Fruit fly (Drosophila melanogaster) whole organism, embryonic: ENCODE results near the gene CG46387.
A peak's percentile ranks its signal among the peaks of the same experiment; 100 is the strongest.

Experiments used
- B-H1 ChIP-seq: fragments of 200-800 bp; sonication (Bioruptor generic); IDR thresholded peaks from 3 replicates; pipeline ENCODE4 v1.3.6; 2022; ENCODE audit warnings: missing biosample characterization, missing genetic modification characterization
- CG10267 ChIP-seq: fragments of 200-800 bp; sonication (Bioruptor generic); optimal IDR thresholded peaks from 2 replicates; lab custom pipeline; 2018; ENCODE audit warnings: missing biosample characterization, mild to moderate bottlenecking, missing genetic modification characterization, moderate library complexity
- CG11085 ChIP-seq: fragments of 200-800 bp; sonication (Bioruptor generic); IDR thresholded peaks from 2 replicates; pipeline ENCODE4 v1.3.6; 2022; ENCODE audit warnings: missing biosample characterization, missing genetic modification characterization
- CG11695 ChIP-seq: fragments of 200-800 bp; sonication (Bioruptor generic); IDR thresholded peaks from 3 replicates; pipeline ENCODE4 v1.3.6; 2022; ENCODE audit warnings: missing biosample characterization, missing genetic modification characterization
- CG1233 ChIP-seq: fragments of 200-800 bp; sonication (Bioruptor generic); optimal IDR thresholded peaks from 4 replicates; lab custom pipeline; 2018; ENCODE audit warnings: missing biosample characterization, mild to moderate bottlenecking, missing genetic modification characterization
- CG14860 ChIP-seq: fragments of 200-800 bp; sonication (Bioruptor generic); IDR thresholded peaks from 3 replicates; pipeline ENCODE4 v1.3.6; 2022; ENCODE audit warnings: missing biosample characterization, missing genetic modification characterization; ENCODE audit not compliant: partially characterized antibody
- CG15073 ChIP-seq: fragments of 200-800 bp; sonication (Bioruptor generic); optimal IDR thresholded peaks from 2 replicates; lab custom pipeline; 2016; ENCODE audit warnings: missing biosample characterization, missing genetic modification characterization
- CG17361 ChIP-seq: fragments of 200-800 bp; sonication (Bioruptor generic); IDR thresholded peaks from 3 replicates; pipeline ENCODE4 v1.3.6; 2022; ENCODE audit warnings: missing biosample characterization, missing genetic modification characterization
- CG1792 ChIP-seq: fragments of 200-800 bp; sonication (Bioruptor generic); optimal IDR thresholded peaks from 2 replicates; lab custom pipeline; 2016; ENCODE audit warnings: missing biosample characterization, missing genetic modification characterization
- CG18599 ChIP-seq: fragments of 200-800 bp; sonication (Bioruptor generic); optimal IDR thresholded peaks from 3 replicates; lab custom pipeline; 2017; ENCODE audit warnings: missing biosample characterization, missing genetic modification characterization, mild to moderate bottlenecking, moderate library complexity, missing genetic modification reagents
- CG2116 ChIP-seq: fragments of 200-800 bp; sonication (Bioruptor generic); optimal IDR thresholded peaks from 3 replicates; lab custom pipeline; 2018; ENCODE audit warnings: missing biosample characterization, mild to moderate bottlenecking, missing genetic modification characterization
- CG2712 ChIP-seq: fragments of 200-800 bp; optimal IDR thresholded peaks from 3 replicates; lab custom pipeline; 2019; ENCODE audit warnings: missing biosample characterization, mild to moderate bottlenecking, missing genetic modification characterization, moderate library complexity
- CG31388 ChIP-seq: fragments of 200-800 bp; sonication (Bioruptor generic); optimal IDR thresholded peaks from 2 replicates; lab custom pipeline; 2016; ENCODE audit warnings: missing biosample characterization, missing genetic modification characterization
- CG4617 ChIP-seq: fragments of 200-800 bp; sonication (Bioruptor generic); optimal IDR thresholded peaks from 3 replicates; lab custom pipeline; 2016; ENCODE audit warnings: missing biosample characterization, missing genetic modification characterization, borderline replicate concordance
- CG6654 ChIP-seq: fragments of 200-800 bp; sonication (Bioruptor generic); optimal IDR thresholded peaks from 2 replicates; lab custom pipeline; 2017; ENCODE audit warnings: missing biosample characterization, mild to moderate bottlenecking, missing genetic modification characterization
- CG8281 ChIP-seq: fragments of 200-800 bp; sonication (Bioruptor generic); optimal IDR thresholded peaks from 2 replicates; lab custom pipeline; 2018; ENCODE audit warnings: missing biosample characterization, mild to moderate bottlenecking, missing genetic modification characterization, moderate library complexity
- D ChIP-seq, 2 experiments: fragments of 200-800 bp in 1 of 2; fragments of >200 bp in 1 of 2; sonication (Bioruptor generic) in 1 of 2; optimal IDR thresholded peaks; 2 replicates in 1 of 2; 3 replicates in 1 of 2; lab custom pipeline; 2017; ENCODE audit warnings: mild to moderate bottlenecking in 1 of 2, missing biosample characterization in 1 of 2, missing genetic modification characterization in 1 of 2, missing genetic modification reagents in 1 of 2
- Dbx ChIP-seq: fragments of 200-800 bp; sonication (Bioruptor generic); IDR thresholded peaks from 3 replicates; pipeline ENCODE4 v1.3.6; 2022; ENCODE audit warnings: missing biosample characterization, missing genetic modification characterization
- Dek ChIP-seq: fragments of 200-800 bp; sonication (Bioruptor generic); optimal IDR thresholded peaks from 3 replicates; lab custom pipeline; 2019; ENCODE audit warnings: missing biosample characterization, mild to moderate bottlenecking, missing genetic modification characterization, moderate library complexity
- E2f1 ChIP-seq: fragments of 200-800 bp; sonication (Bioruptor generic); IDR thresholded peaks from 2 replicates; pipeline ENCODE4 v1.3.6; 2022; ENCODE audit warnings: missing biosample characterization, missing genetic modification characterization
- Eip74EF ChIP-seq, 2 experiments: fragments of 200-800 bp in 1 of 2; fragments of >200 bp in 1 of 2; sonication (Bioruptor generic) in 1 of 2; optimal IDR thresholded peaks; 2 replicates each; lab custom pipeline; 2017 to 2019; ENCODE audit warnings: missing biosample characterization in 2 of 2, missing genetic modification characterization in 2 of 2, mild to moderate bottlenecking in 1 of 2, moderate library complexity in 1 of 2
- HHEX ChIP-seq: fragments of 200-800 bp; sonication (Bioruptor generic); optimal IDR thresholded peaks from 3 replicates; lab custom pipeline; 2017; ENCODE audit warnings: missing biosample characterization, mild to moderate bottlenecking, missing genetic modification characterization, missing genetic modification reagents
- HLH3B ChIP-seq: fragments of 200-800 bp; sonication (Bioruptor generic); IDR thresholded peaks from 2 replicates; pipeline ENCODE4 v1.3.6; 2022; ENCODE audit warnings: missing biosample characterization, missing genetic modification characterization
- Hmx ChIP-seq: fragments of 200-800 bp; sonication (Bioruptor generic); optimal IDR thresholded peaks from 2 replicates; lab custom pipeline; 2016; ENCODE audit warnings: missing biosample characterization, missing genetic modification characterization
- Jarid2 ChIP-seq: fragments of 200-800 bp; sonication (Bioruptor generic); optimal IDR thresholded peaks from 3 replicates; lab custom pipeline; 2017; ENCODE audit warnings: mild to moderate bottlenecking, missing biosample characterization, missing genetic modification reagents, missing genetic modification characterization
- Lhr ChIP-seq: fragments of 200-800 bp; sonication (Bioruptor generic); optimal IDR thresholded peaks from 3 replicates; lab custom pipeline; 2017; ENCODE audit warnings: mild to moderate bottlenecking, missing biosample characterization, missing genetic modification reagents, missing genetic modification characterization
- Med ChIP-seq: fragments of 200-800 bp; sonication (Bioruptor generic); peaks from one replicate; lab custom pipeline; 2016; ENCODE audit warnings: missing biosample characterization, missing genetic modification characterization, mild to moderate bottlenecking, inconsistent platforms, moderate library complexity
- Ravus ChIP-seq: fragments of 200-800 bp; sonication (Bioruptor generic); IDR thresholded peaks from 2 replicates; pipeline ENCODE4 v1.3.6; 2022; ENCODE audit warnings: missing biosample characterization, missing genetic modification characterization
- Rx ChIP-seq: fragments of 200-800 bp; sonication (Bioruptor generic); IDR thresholded peaks from 2 replicates; pipeline ENCODE4 v1.3.6; 2022; ENCODE audit warnings: missing biosample characterization, missing genetic modification characterization
- Side ChIP-seq: fragments of 200-800 bp; sonication (Bioruptor generic); optimal IDR thresholded peaks from 2 replicates; lab custom pipeline; 2016; ENCODE audit warnings: missing biosample characterization, missing genetic modification characterization
- Tbp ChIP-seq: fragments of >200 bp; optimal IDR thresholded peaks from 2 replicates; lab custom pipeline; 2018; ENCODE audit warnings: missing biosample characterization, missing genetic modification characterization
- Trl ChIP-seq, 3 experiments: fragments of >200 bp in 2 of 3; fragments of 200-800 bp in 1 of 3; sonication (Bioruptor generic) in 1 of 3; optimal IDR thresholded peaks; 2 replicates in 1 of 3; 3 replicates in 2 of 3; lab custom pipeline; 2016 to 2017; ENCODE audit warnings: missing biosample characterization in 1 of 3, missing genetic modification characterization in 1 of 3
- YL-1 ChIP-seq: fragments of 200-800 bp; sonication (Bioruptor generic); optimal IDR thresholded peaks from 3 replicates; lab custom pipeline; 2017; ENCODE audit warnings: missing biosample characterization, mild to moderate bottlenecking, missing genetic modification characterization
- bsh ChIP-seq, 2 experiments: fragments of 200-800 bp; sonication (Bioruptor generic); optimal IDR thresholded peaks; 2 replicates each; lab custom pipeline; 2017 to 2018; ENCODE audit warnings: mild to moderate bottlenecking in 2 of 2, missing biosample characterization in 2 of 2, missing genetic modification characterization in 2 of 2, moderate library complexity in 1 of 2
- chinmo ChIP-seq: fragments of 200-800 bp; sonication (Bioruptor generic); IDR thresholded peaks from 4 replicates; pipeline ENCODE4 v1.3.6; 2022; ENCODE audit warnings: missing biosample characterization, missing genetic modification characterization; ENCODE audit not compliant: partially characterized antibody
- dati ChIP-seq: fragments of 200-800 bp; sonication (Bioruptor generic); IDR thresholded peaks from 2 replicates; pipeline ENCODE4 v1.3.6; 2022; ENCODE audit warnings: missing biosample characterization, missing genetic modification characterization
- dimm ChIP-seq: fragments of 200-800 bp; sonication (Bioruptor generic); IDR thresholded peaks from 2 replicates; pipeline ENCODE4 v1.3.6; 2022; ENCODE audit warnings: missing biosample characterization, missing genetic modification characterization
- en ChIP-seq: fragments of 200-800 bp; sonication (Bioruptor generic); optimal IDR thresholded peaks from 2 replicates; lab custom pipeline; 2016; ENCODE audit warnings: missing biosample characterization, missing genetic modification characterization
- gce ChIP-seq: fragments of 200-800 bp; sonication (Bioruptor generic); IDR thresholded peaks from 3 replicates; pipeline ENCODE4 v1.3.6; 2022; ENCODE audit warnings: missing biosample characterization, missing genetic modification characterization
- gcm ChIP-seq: fragments of 200-800 bp; sonication (Bioruptor generic); optimal IDR thresholded peaks from 2 replicates; lab custom pipeline; 2019; ENCODE audit warnings: missing biosample characterization, mild to moderate bottlenecking, missing genetic modification characterization, moderate library complexity
- hkb ChIP-seq, 2 experiments: fragments of 200-800 bp in 1 of 2; fragments of >200 bp in 1 of 2; sonication (Bioruptor generic) in 1 of 2; IDR thresholded peaks in 1 of 2; optimal IDR thresholded peaks in 1 of 2; 2 replicates each; pipeline versions ENCODE4 v1.3.6 to Lab custom; 2017 to 2022; ENCODE audit warnings: missing biosample characterization in 1 of 2, missing genetic modification characterization in 1 of 2
- maf-S ChIP-seq: fragments of 200-800 bp; sonication (Bioruptor generic); optimal IDR thresholded peaks from 2 replicates; lab custom pipeline; 2016; ENCODE audit warnings: missing biosample characterization, missing genetic modification characterization
- mam ChIP-seq: fragments of 200-800 bp; sonication (Bioruptor generic); optimal IDR thresholded peaks from 3 replicates; lab custom pipeline; 2016; ENCODE audit warnings: missing biosample characterization, missing genetic modification characterization
- phol ChIP-seq: fragments of 200-800 bp; sonication (Bioruptor generic); optimal IDR thresholded peaks from 3 replicates; lab custom pipeline; 2018; ENCODE audit warnings: missing biosample characterization, mild to moderate bottlenecking, missing genetic modification characterization, moderate library complexity
- sc ChIP-seq, 3 experiments: fragments of >200 bp in 2 of 3; fragments of 200-800 bp in 1 of 3; sonication (Bioruptor generic) in 1 of 3; optimal IDR thresholded peaks; 2 replicates in 2 of 3; 3 replicates in 1 of 3; lab custom pipeline; 2017; ENCODE audit warnings: mild to moderate bottlenecking in 1 of 3, missing biosample characterization in 1 of 3, missing genetic modification characterization in 1 of 3, missing genetic modification reagents in 1 of 3
- tgo ChIP-seq: fragments of 200-800 bp; sonication (Bioruptor generic); IDR thresholded peaks from 3 replicates; pipeline ENCODE4 v1.3.6; 2022; ENCODE audit warnings: missing biosample characterization, missing genetic modification characterization
- wdn ChIP-seq: fragments of 200-800 bp; sonication (Bioruptor generic); IDR thresholded peaks from 2 replicates; pipeline ENCODE4 v1.3.6; 2022; ENCODE audit warnings: missing biosample characterization, missing genetic modification characterization

The CG46387 gene

DNA sequence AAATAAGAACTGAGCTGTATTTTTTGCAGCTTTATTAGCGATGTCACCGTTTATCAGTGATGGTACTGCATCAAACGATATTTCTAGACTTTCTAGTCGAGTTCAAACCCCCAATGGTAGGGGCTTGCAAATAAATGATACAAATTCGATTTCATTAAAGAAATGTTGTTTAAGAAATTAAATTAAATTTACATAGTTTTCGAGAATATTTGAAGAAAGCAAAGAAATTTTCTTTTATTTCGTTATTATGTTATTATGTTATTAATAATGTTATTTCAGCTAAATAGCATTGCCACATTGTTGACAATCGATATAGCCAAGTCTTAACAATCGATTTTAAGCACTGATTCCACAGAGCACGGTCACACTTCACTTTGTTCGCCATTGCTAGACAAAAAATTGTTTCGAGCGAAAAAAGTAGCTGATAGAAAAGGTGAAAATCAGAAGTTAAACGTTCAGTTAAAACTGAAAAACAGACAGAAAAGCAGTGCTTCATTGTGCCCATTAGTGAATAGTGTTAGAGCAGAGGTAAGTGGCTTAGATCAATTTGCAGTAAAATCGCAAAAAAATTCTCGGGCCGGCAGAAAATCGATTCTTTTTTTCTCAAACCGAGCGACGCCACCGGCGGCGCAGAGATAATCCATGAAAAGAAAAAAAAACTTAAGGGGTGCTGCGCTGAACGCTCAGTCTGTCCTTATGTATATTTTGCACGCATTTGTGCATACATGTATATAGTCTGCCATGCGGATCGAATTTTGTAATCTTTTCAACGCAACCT lies 34.0 kb upstream of the CG46387 start, which contains the start of the genes iPLA2-VIA and Ciz1 (continued):
- no peak for TF ChIP-seq hkb (optimal IDR thresholded peaks at IDR 0.05; lab: Kevin White, UChicago)
- TF ChIP-seq hkb (GFP tag; IDR thresholded peaks at IDR 0.05; lab: Robert Waterston, UW): no peak
- peak; percentile 64; the same call in 2 of the 3 replicates for TF ChIP-seq CG14860
- peak; percentile 81 for TF ChIP-seq Med
- TF ChIP-seq maf-S: no peak
- TF ChIP-seq en (GFP tag; lab: Kevin White, UChicago): no peak
- TF ChIP-seq B-H1 (GFP tag; lab: Robert Waterston, UW): no peak
- TF ChIP-seq Side (GFP tag; lab: Kevin White, UChicago): peak; percentile 13
- TF ChIP-seq dati (GFP tag; lab: Robert Waterston, UW): no peak
- TF ChIP-seq mam: peak; percentile 39
- no peak for TF ChIP-seq CG8281 (tag; lab: Kevin White, UChicago)
- TF ChIP-seq gcm (GFP tag; lab: Kevin White, UChicago): no peak
- TF ChIP-seq dimm: no peak
- TF ChIP-seq Jarid2 (GFP tag; lab: Kevin White, UChicago): no peak
- TF ChIP-seq CG31388 (GFP tag; lab: Kevin White, UChicago): no peak
- TF ChIP-seq D (optimal IDR thresholded peaks at IDR 0.05; lab: Kevin White, UChicago): no peak
- TF ChIP-seq D (GFP tag; optimal IDR thresholded peaks at IDR 0.05; lab: Kevin White, UChicago): no peak
- TF ChIP-seq Eip74EF (GFP tag; optimal IDR thresholded peaks at IDR 0.05; lab: Kevin White, UChicago): no peak
- no peak for TF ChIP-seq gce (GFP tag; lab: Robert Waterston, UW)
- no peak for TF ChIP-seq E2f1 (GFP tag; lab: Robert Waterston, UW)
- no peak for TF ChIP-seq chinmo (GFP tag; lab: Robert Waterston, UW)
- TF ChIP-seq CG11085: no peak
- peak; percentile 37 for TF ChIP-seq YL-1
- no peak for TF ChIP-seq sc (optimal IDR thresholded peaks at IDR 0.05; lab: Kevin White, UChicago)
- TF ChIP-seq sc (GFP tag; optimal IDR thresholded peaks at IDR 0.05; lab: Kevin White, UChicago): no peak
- peak; percentile 31 for TF ChIP-seq CG4617 (GFP tag; lab: Kevin White, UChicago)
- no peak for TF ChIP-seq CG1233 (GFP tag; lab: Kevin White, UChicago)
- peak; percentile 61 for TF ChIP-seq CG2712
- no peak for TF ChIP-seq Dek (tag; lab: Kevin White, UChicago)
- no peak for TF ChIP-seq tgo (GFP tag; lab: Robert Waterston, UW)
- no peak for TF ChIP-seq Hmx
- TF ChIP-seq phol: peak; percentile 97
- no peak for TF ChIP-seq CG17361 (GFP tag; lab: Robert Waterston, UW)
- TF ChIP-seq Trl (optimal IDR thresholded peaks at IDR 0.05; lab: Kevin White, UChicago): no peak
- TF ChIP-seq Trl (GFP tag; optimal IDR thresholded peaks at IDR 0.05; lab: Kevin White, UChicago): no peak
- TF ChIP-seq CG1792 (GFP tag; lab: Kevin White, UChicago): no peak
- no peak for TF ChIP-seq Dbx (GFP tag; lab: Robert Waterston, UW)
- TF ChIP-seq Tbp: no peak
- TF ChIP-seq HHEX (GFP tag; lab: Kevin White, UChicago): no peak
- TF ChIP-seq Ravus (GFP tag; lab: Robert Waterston, UW): no peak
- peak; percentile 71 for TF ChIP-seq Lhr
- TF ChIP-seq CG10267: peak; percentile 82
- TF ChIP-seq CG6654 (GFP tag; lab: Kevin White, UChicago): no peak
- no peak for TF ChIP-seq CG15073
- TF ChIP-seq Rx (GFP tag; lab: Robert Waterston, UW): no peak
- TF ChIP-seq CG11695: no peak
- peak; percentile 89 for TF ChIP-seq CG2116 (GFP tag; lab: Kevin White, UChicago)
- no peak for TF ChIP-seq CG18599 (GFP tag; lab: Kevin White, UChicago)
- TF ChIP-seq wdn (GFP tag; lab: Robert Waterston, UW): no peak
- no peak for TF ChIP-seq HLH3B
- TF ChIP-seq bsh (GFP tag; optimal IDR thresholded peaks at IDR 0.05; lab: Kevin White, UChicago): no peak
